Fruit fly (Drosophila melanogaster): ENCODE data around the gene CG7384.

The CG7384 gene

dm6 chr2L:10519225-10519624, 9.0 kb upstream of the CG7384 start (continued):
- TF ChIP-seq CG4282 (GFP tag; optimal IDR thresholded peaks at IDR 0.05) (no peak), Chrac-16 (GFP tag; optimal IDR thresholded peaks at IDR 0.05) (no peak), CG6683 (GFP tag; optimal IDR thresholded peaks at IDR 0.05) (peak; percentile 34), sens-2 (GFP tag; IDR thresholded peaks at IDR 0.05) (peak; percentile 52; the same call in 1 of the 2 replicates), CG8478 (optimal IDR thresholded peaks at IDR 0.05) (no peak), CG7928 (GFP tag; optimal IDR thresholded peaks at IDR 0.05) (no peak), Sin3A (optimal IDR thresholded peaks at IDR 0.05) (no peak), ATbp (GFP tag; optimal IDR thresholded peaks at IDR 0.05) (peak; percentile 54), Camta (GFP tag; optimal IDR thresholded peaks at IDR 0.05) (peak; percentile 10), CG2712 (tag; optimal IDR thresholded peaks at IDR 0.05) (peak; percentile 62), gcm2 (GFP tag; optimal IDR thresholded peaks at IDR 0.05) (peak; percentile 3), lilli (GFP tag; optimal IDR thresholded peaks at IDR 0.05) (peak; percentile 71), NC2β (GFP tag; optimal IDR thresholded peaks at IDR 0.05) (no peak), cas (GFP tag; IDR thresholded peaks at IDR 0.05) (no peak), onecut (GFP tag; IDR thresholded peaks at IDR 0.05) (peak; percentile 47; the same call in 1 of the 2 replicates), CG8089 (GFP tag; optimal IDR thresholded peaks at IDR 0.05) (no peak), CG11456 (GFP tag; IDR thresholded peaks at IDR 0.05) (0 out of 3 replicates have a peak, but pooled peaks have one; percentile 34), Gug (GFP tag; IDR thresholded peaks at IDR 0.05) (peak; percentile 47; the same call in 2 of the 4 replicates), gt (GFP tag; IDR thresholded peaks at IDR 0.05) (no peak), CkIIα-i1 (GFP tag; IDR thresholded peaks at IDR 0.05) (no peak), repo (GFP tag; optimal IDR thresholded peaks at IDR 0.05) (no peak), Bdp1 (GFP tag; optimal IDR thresholded peaks at IDR 0.05) (no peak), Hr3 (GFP tag; optimal IDR thresholded peaks at IDR 0.05) (peak; percentile 36), CG8924 (tag; optimal IDR thresholded peaks at IDR 0.05) (peak; percentile 64), psq (GFP tag; optimal IDR thresholded peaks at IDR 0.05) (no peak), tio (GFP tag; optimal IDR thresholded peaks at IDR 0.05) (peak; percentile 12), ap (GFP tag; IDR thresholded peaks at IDR 0.05) (no peak), fd102C (GFP tag; optimal IDR thresholded peaks at IDR 0.05) (no peak), bigmax (GFP tag; optimal IDR thresholded peaks at IDR 0.05) (no peak), Hey (tag; optimal IDR thresholded peaks at IDR 0.05) (no peak), Elba2 (GFP tag; optimal IDR thresholded peaks at IDR 0.05) (no peak), CG5180 (GFP tag; optimal IDR thresholded peaks at IDR 0.05) (peak; percentile 15), lbe (GFP tag; optimal IDR thresholded peaks at IDR 0.05) (peak; percentile 65), tx (GFP tag; optimal IDR thresholded peaks at IDR 0.05) (no peak), gsb (GFP tag; IDR thresholded peaks at IDR 0.05) (peak; percentile 55), slou (GFP tag; optimal IDR thresholded peaks at IDR 0.05) (no peak), eyg (GFP tag; optimal IDR thresholded peaks at IDR 0.05) (no peak), dan (GFP tag; IDR thresholded peaks at IDR 0.05) (no peak), usp (GFP tag; optimal IDR thresholded peaks at IDR 0.05) (no peak), run (tag; optimal IDR thresholded peaks at IDR 0.05) (no peak), slbo (GFP tag; IDR thresholded peaks at IDR 0.05) (peak; percentile 76), CG11560 (tag; IDR thresholded peaks at IDR 0.05) (0 out of 3 replicates have a peak, but pooled peaks have one; percentile 24), Awh (GFP tag; IDR thresholded peaks at IDR 0.05) (peak; percentile 22; the same call in 1 of the 2 replicates), CG4404 (GFP tag; IDR thresholded peaks at IDR 0.05) (no peak), CG4617 (GFP tag; optimal IDR thresholded peaks at IDR 0.05; ENCODE audit: borderline replicate concordance) (no peak), Lim3 (GFP tag; IDR thresholded peaks at IDR 0.05) (no peak), CG9727 (GFP tag; optimal IDR thresholded peaks at IDR 0.05) (peak; percentile 43), shn (GFP tag; optimal IDR thresholded peaks at IDR 0.05) (no peak), CG6813 (GFP tag; optimal IDR thresholded peaks at IDR 0.05) (peak; percentile 30), chm (GFP tag; IDR thresholded peaks at IDR 0.05) (no peak), amos (GFP tag; IDR thresholded peaks at IDR 0.05; ENCODE audit: partially characterized antibody) (no peak), CG12219 (GFP tag; optimal IDR thresholded peaks at IDR 0.05) (peak; percentile 42), CG9932 (GFP tag; IDR thresholded peaks at IDR 0.05) (0 out of 2 replicates have a peak, but pooled peaks have one; percentile 12)
